Worm (Caenorhabditis elegans): ENCODE results near the gene ZK792.7.

ce11 chrIV:11646908-11647307, 47.3 kb upstream of the ZK792.7 start:
- TF ChIP-seq ztf-11 (tag; optimal IDR thresholded peaks at IDR 0.05) (no peak), skn-1 (tag; optimal IDR thresholded peaks at IDR 0.05) (no peak), zag-1 (tag; optimal IDR thresholded peaks at IDR 0.05) (no peak), snpc-4 (tag; optimal IDR thresholded peaks at IDR 0.05) (no peak), F13H6.1 (tag; optimal IDR thresholded peaks at IDR 0.05) (peak; percentile 19), lin-11 (tag; optimal IDR thresholded peaks at IDR 0.05) (no peak)
